Fruit fly (Drosophila melanogaster) whole organism, embryonic: Measurements from ENCODE around the gene cl.
A peak's percentile ranks its signal among the peaks of the same experiment; 100 is the strongest.

Experiments used
- Asciz ChIP-seq: fragments of 200-800 bp; sonication (Bioruptor generic); optimal IDR thresholded peaks from 2 replicates; lab custom pipeline; 2017; ENCODE audit warnings: missing biosample characterization, mild to moderate bottlenecking, missing genetic modification characterization, missing genetic modification reagents
- B-H1 ChIP-seq: fragments of 200-800 bp; sonication (Bioruptor generic); IDR thresholded peaks from 3 replicates; pipeline ENCODE4 v1.3.6; 2022; ENCODE audit warnings: missing biosample characterization, missing genetic modification characterization
- Bdp1 ChIP-seq: fragments of 200-800 bp; sonication (Bioruptor generic); optimal IDR thresholded peaks from 3 replicates; lab custom pipeline; 2016; ENCODE audit warnings: missing biosample characterization, missing genetic modification characterization
- C15 ChIP-seq: fragments of 200-800 bp; sonication (Bioruptor generic); IDR thresholded peaks from 3 replicates; pipeline ENCODE4 v1.3.6; 2022; ENCODE audit warnings: missing biosample characterization, missing genetic modification characterization
- CG10267 ChIP-seq: fragments of 200-800 bp; sonication (Bioruptor generic); optimal IDR thresholded peaks from 2 replicates; lab custom pipeline; 2018; ENCODE audit warnings: missing biosample characterization, mild to moderate bottlenecking, missing genetic modification characterization, moderate library complexity
- CG10321 ChIP-seq: fragments of 200-800 bp; sonication (Bioruptor generic); IDR thresholded peaks from 2 replicates; pipeline ENCODE4 v1.3.6; 2022; ENCODE audit warnings: missing biosample characterization, missing genetic modification characterization
- CG10431 ChIP-seq: fragments of 200-800 bp; sonication (Bioruptor generic); optimal IDR thresholded peaks from 3 replicates; lab custom pipeline; 2018; ENCODE audit warnings: missing biosample characterization, mild to moderate bottlenecking, missing genetic modification characterization
- CG14860 ChIP-seq: fragments of 200-800 bp; sonication (Bioruptor generic); IDR thresholded peaks from 3 replicates; pipeline ENCODE4 v1.3.6; 2022; ENCODE audit warnings: missing biosample characterization, missing genetic modification characterization; ENCODE audit not compliant: partially characterized antibody
- CG1647 ChIP-seq: fragments of 200-800 bp; sonication (Bioruptor generic); optimal IDR thresholded peaks from 3 replicates; lab custom pipeline; 2016; ENCODE audit warnings: missing biosample characterization, missing genetic modification characterization
- CG16815 ChIP-seq: fragments of 200-800 bp; sonication (Bioruptor generic); optimal IDR thresholded peaks from 3 replicates; lab custom pipeline; 2017; ENCODE audit warnings: missing biosample characterization, mild to moderate bottlenecking, missing genetic modification characterization
- CG17802 ChIP-seq: fragments of 200-800 bp; sonication (Bioruptor generic); optimal IDR thresholded peaks from 2 replicates; lab custom pipeline; 2018; ENCODE audit warnings: missing biosample characterization, mild to moderate bottlenecking, missing genetic modification characterization, moderate library complexity
- CG18764 ChIP-seq: fragments of 200-800 bp; sonication (Bioruptor generic); optimal IDR thresholded peaks from 3 replicates; lab custom pipeline; 2016; ENCODE audit warnings: missing biosample characterization, missing genetic modification characterization
- CG2712 ChIP-seq: fragments of 200-800 bp; optimal IDR thresholded peaks from 3 replicates; lab custom pipeline; 2019; ENCODE audit warnings: missing biosample characterization, mild to moderate bottlenecking, missing genetic modification characterization, moderate library complexity
- CG34422 ChIP-seq: fragments of 200-800 bp; sonication (Bioruptor generic); IDR thresholded peaks from 3 replicates; pipeline ENCODE4 v1.3.6; 2022; ENCODE audit warnings: missing biosample characterization, missing genetic modification characterization
- CG4820 ChIP-seq: fragments of 200-800 bp; sonication (Bioruptor generic); optimal IDR thresholded peaks from 3 replicates; lab custom pipeline; 2016; ENCODE audit warnings: missing biosample characterization, missing genetic modification characterization
- CG6254 ChIP-seq: fragments of 200-800 bp; sonication (Bioruptor generic); optimal IDR thresholded peaks from 3 replicates; lab custom pipeline; 2017; ENCODE audit warnings: mild to moderate bottlenecking, missing biosample characterization, missing genetic modification reagents, missing genetic modification characterization
- CG6689 ChIP-seq: fragments of 200-800 bp; sonication (Bioruptor generic); IDR thresholded peaks from 2 replicates; pipeline ENCODE4 v1.3.6; 2022; ENCODE audit warnings: missing biosample characterization, missing genetic modification characterization
- CG6813 ChIP-seq: fragments of 200-800 bp; sonication (Bioruptor generic); optimal IDR thresholded peaks from 2 replicates; lab custom pipeline; 2017; ENCODE audit warnings: missing biosample characterization, missing genetic modification characterization, mild to moderate bottlenecking, moderate library complexity, missing genetic modification reagents
- CG7556 ChIP-seq: fragments of 200-800 bp; sonication (Bioruptor generic); optimal IDR thresholded peaks from 2 replicates; lab custom pipeline; 2017; ENCODE audit warnings: missing biosample characterization, mild to moderate bottlenecking, missing genetic modification characterization
- CG8359 ChIP-seq: fragments of 200-800 bp; sonication (Bioruptor generic); optimal IDR thresholded peaks from 2 replicates; lab custom pipeline; 2017; ENCODE audit warnings: missing biosample characterization, mild to moderate bottlenecking, missing genetic modification characterization, borderline replicate concordance
- CG8388 ChIP-seq: fragments of 200-800 bp; sonication (Bioruptor generic); optimal IDR thresholded peaks from 2 replicates; lab custom pipeline; 2019; ENCODE audit warnings: missing biosample characterization, mild to moderate bottlenecking, missing genetic modification characterization, moderate library complexity
- CG8765 ChIP-seq: fragments of 200-800 bp; sonication (Bioruptor generic); IDR thresholded peaks from 2 replicates; pipeline ENCODE4 v1.3.6; 2022; ENCODE audit warnings: missing biosample characterization, missing genetic modification characterization
- CTCF ChIP-seq: fragments of 200-800 bp; sonication (Bioruptor generic); optimal IDR thresholded peaks from 2 replicates; lab custom pipeline; 2017; ENCODE audit warnings: missing biosample characterization, mild to moderate bottlenecking, missing genetic modification characterization, moderate library complexity
- E2f2 ChIP-seq: fragments of 200-800 bp; sonication (Bioruptor generic); IDR thresholded peaks from 2 replicates; pipeline ENCODE4 v1.3.6; 2022; ENCODE audit warnings: missing biosample characterization, missing genetic modification characterization
- Elba2 ChIP-seq: fragments of 200-800 bp; sonication (Bioruptor generic); optimal IDR thresholded peaks from 3 replicates; lab custom pipeline; 2016; ENCODE audit warnings: missing biosample characterization, missing genetic modification characterization
- Ets65A ChIP-seq: fragments of 200-800 bp; sonication (Bioruptor generic); peaks from one replicate; lab custom pipeline; 2016; ENCODE audit warnings: missing biosample characterization, missing genetic modification characterization
- Hr51 ChIP-seq, 2 experiments: fragments of 200-800 bp; sonication (Bioruptor generic); optimal IDR thresholded peaks; 2 replicates in 1 of 2; 3 replicates in 1 of 2; lab custom pipeline; 2016 to 2018; ENCODE audit warnings: missing biosample characterization in 2 of 2, missing genetic modification characterization in 2 of 2, mild to moderate bottlenecking in 1 of 2, moderate library complexity in 1 of 2
- Oli ChIP-seq: fragments of 200-800 bp; sonication (Bioruptor generic); optimal IDR thresholded peaks from 2 replicates; lab custom pipeline; 2018; ENCODE audit warnings: missing biosample characterization, mild to moderate bottlenecking, missing genetic modification characterization, moderate library complexity
- Spps ChIP-seq: fragments of 200-800 bp; sonication (Bioruptor generic); optimal IDR thresholded peaks from 2 replicates; lab custom pipeline; 2018; ENCODE audit warnings: missing biosample characterization, mild to moderate bottlenecking, missing genetic modification characterization
- Trl ChIP-seq, 3 experiments: fragments of >200 bp in 2 of 3; fragments of 200-800 bp in 1 of 3; sonication (Bioruptor generic) in 1 of 3; optimal IDR thresholded peaks; 2 replicates in 1 of 3; 3 replicates in 2 of 3; lab custom pipeline; 2016 to 2017; ENCODE audit warnings: missing biosample characterization in 1 of 3, missing genetic modification characterization in 1 of 3
- Xbp1 ChIP-seq: fragments of 200-800 bp; sonication (Bioruptor generic); optimal IDR thresholded peaks from 3 replicates; lab custom pipeline; 2016; ENCODE audit warnings: missing biosample characterization, mild to moderate bottlenecking, missing genetic modification characterization
- az2 ChIP-seq: fragments of 200-800 bp; sonication (Bioruptor generic); optimal IDR thresholded peaks from 3 replicates; lab custom pipeline; 2016; ENCODE audit warnings: missing biosample characterization, missing genetic modification characterization
- caup ChIP-seq: fragments of 200-800 bp; sonication (Bioruptor generic); optimal IDR thresholded peaks from 3 replicates; lab custom pipeline; 2017; ENCODE audit warnings: missing biosample characterization, mild to moderate bottlenecking, missing genetic modification characterization, moderate library complexity; ENCODE audit not compliant: severe bottlenecking
- cg ChIP-seq: fragments of 200-800 bp; sonication (Bioruptor generic); optimal IDR thresholded peaks from 3 replicates; lab custom pipeline; 2019; ENCODE audit warnings: missing biosample characterization, mild to moderate bottlenecking, missing genetic modification characterization, moderate library complexity
- chif ChIP-seq, 2 experiments: fragments of 200-800 bp; sonication (Bioruptor generic); optimal IDR thresholded peaks; 3 replicates each; lab custom pipeline; 2016; ENCODE audit warnings: missing biosample characterization in 2 of 2, missing genetic modification characterization in 2 of 2
- chn ChIP-seq: fragments of 200-800 bp; sonication (Bioruptor generic); optimal IDR thresholded peaks from 2 replicates; lab custom pipeline; 2016; ENCODE audit warnings: missing biosample characterization, missing genetic modification characterization
- croc ChIP-seq: fragments of 200-800 bp; sonication (Bioruptor generic); conservative IDR thresholded peaks from 3 replicates; pipeline ENCODE4 v1.3.6; 2022; ENCODE audit warnings: missing biosample characterization, missing genetic modification characterization
- eyg ChIP-seq: fragments of 200-800 bp; sonication (Bioruptor generic); optimal IDR thresholded peaks from 3 replicates; lab custom pipeline; 2016; ENCODE audit warnings: missing biosample characterization, missing genetic modification characterization
- gem ChIP-seq: fragments of 200-800 bp; sonication (Bioruptor generic); optimal IDR thresholded peaks from 2 replicates; lab custom pipeline; 2019; ENCODE audit warnings: missing biosample characterization, mild to moderate bottlenecking, missing genetic modification characterization, moderate library complexity
- gt ChIP-seq: fragments of 200-800 bp; sonication (Bioruptor generic); IDR thresholded peaks from 2 replicates; pipeline ENCODE4 v1.3.6; 2022; ENCODE audit warnings: missing biosample characterization, missing genetic modification characterization
- hth ChIP-seq: fragments of >200 bp; optimal IDR thresholded peaks from 2 replicates; lab custom pipeline; 2017; ENCODE audit warnings: inconsistent platforms
- jing ChIP-seq: fragments of 200-800 bp; sonication (Bioruptor generic); optimal IDR thresholded peaks from 2 replicates; lab custom pipeline; 2018; ENCODE audit warnings: missing biosample characterization, mild to moderate bottlenecking, missing genetic modification characterization
- ken ChIP-seq: fragments of 200-800 bp; sonication (Bioruptor generic); IDR thresholded peaks from 3 replicates; pipeline ENCODE4 v1.3.6; 2022; ENCODE audit warnings: missing biosample characterization, missing genetic modification characterization
- knrl ChIP-seq: fragments of 200-800 bp; sonication (Bioruptor generic); IDR thresholded peaks from 3 replicates; pipeline ENCODE4 v1.3.6; 2022; ENCODE audit warnings: missing biosample characterization, missing genetic modification characterization; ENCODE audit not compliant: partially characterized antibody
- p53 ChIP-seq: fragments of 200-800 bp; sonication (Bioruptor generic); optimal IDR thresholded peaks from 2 replicates; lab custom pipeline; 2016; ENCODE audit warnings: missing biosample characterization, missing genetic modification characterization
- prd ChIP-seq, 3 experiments: fragments of >200 bp in 2 of 3; fragments of 200-800 bp in 1 of 3; sonication (Bioruptor generic) in 1 of 3; optimal IDR thresholded peaks in 2 of 3; IDR thresholded peaks in 1 of 3; 2 replicates in 2 of 3; 3 replicates in 1 of 3; pipeline versions ENCODE4 v1.3.6 to Lab custom; 2017 to 2022; ENCODE audit warnings: missing biosample characterization in 1 of 3, missing genetic modification characterization in 1 of 3
- rib ChIP-seq: fragments of 200-800 bp; sonication (Bioruptor generic); IDR thresholded peaks from 2 replicates; pipeline ENCODE4 v1.3.6; 2022; ENCODE audit warnings: missing biosample characterization, missing genetic modification characterization
- slp2 ChIP-seq: fragments of 200-800 bp; sonication (Bioruptor generic); optimal IDR thresholded peaks from 2 replicates; lab custom pipeline; 2016; ENCODE audit warnings: missing biosample characterization, missing genetic modification characterization
- ttk ChIP-seq: fragments of 200-800 bp; sonication (Bioruptor generic); IDR thresholded peaks from 2 replicates; pipeline ENCODE4 v2.1.2; 2022; ENCODE audit warnings: missing biosample characterization, missing genetic modification characterization
- zen ChIP-seq: fragments of 200-800 bp; sonication (Bioruptor generic); optimal IDR thresholded peaks from 3 replicates; lab custom pipeline; 2018; ENCODE audit warnings: missing biosample characterization, mild to moderate bottlenecking, missing genetic modification characterization, moderate library complexity

Gene cl

dm6 chr2L:5491220-5491619 is 28.7 kb upstream of the cl start:
- TF ChIP-seq CG8765 (GFP tag; lab: Robert Waterston, UW) (peak; percentile 12; the same call in 1 of the 2 replicates), CG34422 (GFP tag; lab: Robert Waterston, UW) (no peak), Xbp1 (GFP tag; lab: Kevin White, UChicago) (peak; percentile 13), Asciz (GFP tag; lab: Kevin White, UChicago) (no peak), croc (no peak), CG8359 (GFP tag; lab: Kevin White, UChicago) (no peak), hth (lab: Kevin White, UChicago) (no peak), Bdp1 (GFP tag; lab: Kevin White, UChicago) (no peak), CG6689 (peak; percentile 36; the same call in 1 of the 2 replicates), Ets65A (GFP tag; lab: Kevin White, UChicago) (no peak), CG17802 (no peak), CG18764 (GFP tag; lab: Kevin White, UChicago) (no peak), Oli (tag; lab: Kevin White, UChicago) (no peak), CG16815 (GFP tag; lab: Kevin White, UChicago) (peak; percentile 3), slp2 (GFP tag; lab: Kevin White, UChicago) (no peak), CTCF (GFP tag; lab: Kevin White, UChicago) (no peak), rib (no peak), E2f2 (GFP tag; lab: Robert Waterston, UW) (no peak), CG14860 (no peak), CG10321 (no peak), gem (tag; lab: Kevin White, UChicago) (peak; percentile 44), chif (GFP tag; optimal IDR thresholded peaks at IDR 0.05; lab: Kevin White, UChicago) (peak in 1 of 2 experiments; percentile 47), C15 (GFP tag; lab: Robert Waterston, UW) (no peak), Trl (optimal IDR thresholded peaks at IDR 0.05; lab: Kevin White, UChicago) (no peak), Trl (GFP tag; optimal IDR thresholded peaks at IDR 0.05; lab: Kevin White, UChicago) (no peak), chn (GFP tag; lab: Kevin White, UChicago) (peak; percentile 27), CG6254 (no peak), CG10267 (peak; percentile 15), cg (GFP tag; lab: Kevin White, UChicago) (no peak), Hr51 (GFP tag; optimal IDR thresholded peaks at IDR 0.05; lab: Kevin White, UChicago) (peak in 1 of 2 experiments; percentile 2), zen (tag; lab: Kevin White, UChicago) (no peak), gt (GFP tag; lab: Robert Waterston, UW) (no peak), p53 (GFP tag; lab: Kevin White, UChicago) (no peak), CG1647 (GFP tag; lab: Kevin White, UChicago) (no peak), Elba2 (GFP tag; lab: Kevin White, UChicago) (no peak), CG10431 (GFP tag; lab: Kevin White, UChicago) (no peak), eyg (GFP tag; lab: Kevin White, UChicago) (no peak), az2 (peak; percentile 15), jing (GFP tag; lab: Kevin White, UChicago) (no peak), Spps (tag; lab: Kevin White, UChicago) (peak; percentile 9), CG4820 (peak; percentile 0), ken (0 out of 3 replicates have a peak, but pooled peaks have one; percentile 5), ttk (GFP tag; lab: Robert Waterston, UW) (0 out of 2 replicates have a peak, but pooled peaks have one; percentile 18), B-H1 (GFP tag; lab: Robert Waterston, UW) (no peak), knrl (GFP tag; lab: Robert Waterston, UW) (no peak), CG7556 (GFP tag; lab: Kevin White, UChicago) (no peak), CG2712 (tag; lab: Kevin White, UChicago) (peak; percentile 48), CG8388 (peak; percentile 4), prd (optimal IDR thresholded peaks at IDR 0.05; lab: Kevin White, UChicago) (no peak), prd (GFP tag; IDR thresholded peaks at IDR 0.05; lab: Robert Waterston, UW) (peak; percentile 62; the same call in 2 of the 3 replicates), CG6813 (GFP tag; lab: Kevin White, UChicago) (no peak), caup (GFP tag; lab: Kevin White, UChicago) (no peak)
